Fruit fly (Drosophila melanogaster) whole organism, embryonic: ENCODE results near the gene MCTS1.
A peak's percentile ranks its signal among the peaks of the same experiment; 100 is the strongest.

Experiments used
- Abd-B ChIP-seq: fragments of 200-800 bp; sonication (Bioruptor generic); optimal IDR thresholded peaks from 2 replicates; lab custom pipeline; 2018; ENCODE audit warnings: missing biosample characterization, mild to moderate bottlenecking, missing genetic modification characterization, moderate library complexity
- Asciz ChIP-seq: fragments of 200-800 bp; sonication (Bioruptor generic); optimal IDR thresholded peaks from 2 replicates; lab custom pipeline; 2017; ENCODE audit warnings: missing biosample characterization, mild to moderate bottlenecking, missing genetic modification characterization, missing genetic modification reagents
- Blimp-1 ChIP-seq: fragments of 200-800 bp; sonication (Bioruptor generic); optimal IDR thresholded peaks from 3 replicates; lab custom pipeline; 2018; ENCODE audit warnings: missing biosample characterization, missing genetic modification characterization, mild to moderate bottlenecking, moderate library complexity, missing genetic modification reagents
- CG1024 ChIP-seq: fragments of 200-800 bp; sonication (Bioruptor generic); IDR thresholded peaks from 2 replicates; pipeline ENCODE4 v1.3.6; 2022; ENCODE audit warnings: missing biosample characterization, missing genetic modification characterization
- CG10431 ChIP-seq: fragments of 200-800 bp; sonication (Bioruptor generic); optimal IDR thresholded peaks from 3 replicates; lab custom pipeline; 2018; ENCODE audit warnings: missing biosample characterization, mild to moderate bottlenecking, missing genetic modification characterization
- CG10462 ChIP-seq: fragments of 200-800 bp; sonication (Bioruptor generic); optimal IDR thresholded peaks from 2 replicates; lab custom pipeline; 2016; ENCODE audit warnings: missing biosample characterization, missing genetic modification characterization
- CG11093 ChIP-seq: fragments of 200-800 bp; sonication (Bioruptor generic); IDR thresholded peaks from 3 replicates; pipeline ENCODE4 v1.3.6; 2022; ENCODE audit warnings: missing biosample characterization, missing genetic modification characterization
- CG12942 ChIP-seq: fragments of 200-800 bp; sonication (Bioruptor generic); optimal IDR thresholded peaks from 3 replicates; lab custom pipeline; 2016; ENCODE audit warnings: missing biosample characterization, missing genetic modification characterization
- CG13894 ChIP-seq: fragments of 200-800 bp; sonication (Bioruptor generic); optimal IDR thresholded peaks from 3 replicates; lab custom pipeline; 2018; ENCODE audit warnings: missing biosample characterization, mild to moderate bottlenecking, missing genetic modification characterization, moderate library complexity
- CG15269 ChIP-seq: fragments of 200-800 bp; sonication (Bioruptor generic); optimal IDR thresholded peaks from 2 replicates; lab custom pipeline; 2018; ENCODE audit warnings: missing biosample characterization, mild to moderate bottlenecking, missing genetic modification characterization, moderate library complexity
- CG16815 ChIP-seq: fragments of 200-800 bp; sonication (Bioruptor generic); optimal IDR thresholded peaks from 3 replicates; lab custom pipeline; 2017; ENCODE audit warnings: missing biosample characterization, mild to moderate bottlenecking, missing genetic modification characterization
- CG5953 ChIP-seq: fragments of 200-800 bp; sonication (Bioruptor generic); IDR thresholded peaks from 2 replicates; pipeline ENCODE4 v1.3.6; 2022; ENCODE audit warnings: missing biosample characterization, missing genetic modification characterization
- CG6813 ChIP-seq: fragments of 200-800 bp; sonication (Bioruptor generic); optimal IDR thresholded peaks from 2 replicates; lab custom pipeline; 2017; ENCODE audit warnings: missing biosample characterization, missing genetic modification characterization, mild to moderate bottlenecking, moderate library complexity, missing genetic modification reagents
- CG8388 ChIP-seq: fragments of 200-800 bp; sonication (Bioruptor generic); optimal IDR thresholded peaks from 2 replicates; lab custom pipeline; 2019; ENCODE audit warnings: missing biosample characterization, mild to moderate bottlenecking, missing genetic modification characterization, moderate library complexity
- CG8478 ChIP-seq: fragments of >200 bp; optimal IDR thresholded peaks from 2 replicates; lab custom pipeline; 2018
- CG8924 ChIP-seq: fragments of 200-800 bp; optimal IDR thresholded peaks from 3 replicates; lab custom pipeline; 2019; ENCODE audit warnings: missing biosample characterization, mild to moderate bottlenecking, missing genetic modification characterization, moderate library complexity
- Dbx ChIP-seq: fragments of 200-800 bp; sonication (Bioruptor generic); IDR thresholded peaks from 3 replicates; pipeline ENCODE4 v1.3.6; 2022; ENCODE audit warnings: missing biosample characterization, missing genetic modification characterization
- Drgx ChIP-seq: fragments of 200-800 bp; sonication (Bioruptor generic); IDR thresholded peaks from 2 replicates; pipeline ENCODE4 v1.3.6; 2022; ENCODE audit warnings: missing biosample characterization, missing genetic modification characterization
- HmgD ChIP-seq: fragments of 200-800 bp; sonication (Bioruptor generic); optimal IDR thresholded peaks from 3 replicates; lab custom pipeline; 2016; ENCODE audit warnings: missing biosample characterization, missing genetic modification characterization
- Hr3 ChIP-seq: fragments of 200-800 bp; sonication (Bioruptor generic); optimal IDR thresholded peaks from 3 replicates; lab custom pipeline; 2016; ENCODE audit warnings: missing biosample characterization, missing genetic modification characterization
- NFAT ChIP-seq: fragments of 200-800 bp; sonication (Bioruptor generic); IDR thresholded peaks from 2 replicates; pipeline ENCODE4 v1.3.6; 2022; ENCODE audit warnings: missing biosample characterization, missing genetic modification characterization
- Nf-YB ChIP-seq: fragments of 200-800 bp; sonication (Bioruptor generic); optimal IDR thresholded peaks from 3 replicates; lab custom pipeline; 2019; ENCODE audit warnings: missing biosample characterization, mild to moderate bottlenecking, missing genetic modification characterization, moderate library complexity
- Ptx1 ChIP-seq: fragments of 200-800 bp; sonication (Bioruptor generic); IDR thresholded peaks from 2 replicates; pipeline ENCODE4 v1.3.6; 2022; ENCODE audit warnings: missing biosample characterization, missing genetic modification characterization
- Rfx ChIP-seq: fragments of 200-800 bp; sonication (Bioruptor generic); IDR thresholded peaks from 2 replicates; pipeline ENCODE4 v1.3.6; 2022; ENCODE audit warnings: missing biosample characterization, missing genetic modification characterization
- Sox102F ChIP-seq: fragments of 200-800 bp; sonication (Bioruptor generic); optimal IDR thresholded peaks from 2 replicates; lab custom pipeline; 2018; ENCODE audit warnings: missing biosample characterization, mild to moderate bottlenecking, missing genetic modification characterization, moderate library complexity
- Taf1 ChIP-seq: fragments of 200-800 bp; sonication (Bioruptor generic); IDR thresholded peaks from 2 replicates; pipeline ENCODE4 v1.3.6; 2022; ENCODE audit warnings: missing biosample characterization, missing genetic modification characterization
- abd-A ChIP-seq: fragments of 200-800 bp; sonication (Bioruptor generic); optimal IDR thresholded peaks from 3 replicates; lab custom pipeline; 2019; ENCODE audit warnings: missing biosample characterization, mild to moderate bottlenecking, missing genetic modification characterization, moderate library complexity
- aop ChIP-seq: fragments of 200-800 bp; sonication (Bioruptor generic); IDR thresholded peaks from 2 replicates; pipeline ENCODE4 v1.3.6; 2022; ENCODE audit warnings: missing biosample characterization, missing genetic modification characterization
- bsh ChIP-seq, 2 experiments: fragments of 200-800 bp; sonication (Bioruptor generic); optimal IDR thresholded peaks; 2 replicates each; lab custom pipeline; 2017 to 2018; ENCODE audit warnings: mild to moderate bottlenecking in 2 of 2, missing biosample characterization in 2 of 2, missing genetic modification characterization in 2 of 2, moderate library complexity in 1 of 2
- btn ChIP-seq: fragments of 200-800 bp; sonication (Bioruptor generic); optimal IDR thresholded peaks from 2 replicates; lab custom pipeline; 2016; ENCODE audit warnings: missing biosample characterization, missing genetic modification characterization
- cg ChIP-seq: fragments of 200-800 bp; sonication (Bioruptor generic); optimal IDR thresholded peaks from 3 replicates; lab custom pipeline; 2019; ENCODE audit warnings: missing biosample characterization, mild to moderate bottlenecking, missing genetic modification characterization, moderate library complexity
- chif ChIP-seq, 2 experiments: fragments of 200-800 bp; sonication (Bioruptor generic); optimal IDR thresholded peaks; 3 replicates each; lab custom pipeline; 2016; ENCODE audit warnings: missing biosample characterization in 2 of 2, missing genetic modification characterization in 2 of 2
- dati ChIP-seq: fragments of 200-800 bp; sonication (Bioruptor generic); IDR thresholded peaks from 2 replicates; pipeline ENCODE4 v1.3.6; 2022; ENCODE audit warnings: missing biosample characterization, missing genetic modification characterization
- gem ChIP-seq: fragments of 200-800 bp; sonication (Bioruptor generic); optimal IDR thresholded peaks from 2 replicates; lab custom pipeline; 2019; ENCODE audit warnings: missing biosample characterization, mild to moderate bottlenecking, missing genetic modification characterization, moderate library complexity
- grau ChIP-seq: fragments of 200-800 bp; optimal IDR thresholded peaks from 3 replicates; lab custom pipeline; 2019; ENCODE audit warnings: missing biosample characterization, mild to moderate bottlenecking, missing genetic modification characterization, moderate library complexity
- grn ChIP-seq: fragments of 200-800 bp; sonication (Bioruptor generic); optimal IDR thresholded peaks from 3 replicates; lab custom pipeline; 2017; ENCODE audit warnings: missing biosample characterization, missing genetic modification characterization
- gsb-n ChIP-seq: fragments of 200-800 bp; sonication (Bioruptor generic); optimal IDR thresholded peaks from 3 replicates; lab custom pipeline; 2018; ENCODE audit warnings: missing biosample characterization, mild to moderate bottlenecking, missing genetic modification characterization
- ind ChIP-seq: fragments of 200-800 bp; sonication (Bioruptor generic); optimal IDR thresholded peaks from 3 replicates; lab custom pipeline; 2016; ENCODE audit warnings: missing biosample characterization, missing genetic modification characterization
- mld ChIP-seq: fragments of 200-800 bp; sonication (Bioruptor generic); IDR thresholded peaks from 3 replicates; pipeline ENCODE4 v1.3.6; 2022; ENCODE audit warnings: missing biosample characterization, missing genetic modification characterization; ENCODE audit not compliant: partially characterized antibody
- nerfin-1 ChIP-seq: fragments of 200-800 bp; sonication (Bioruptor generic); optimal IDR thresholded peaks from 3 replicates; lab custom pipeline; 2019; ENCODE audit warnings: missing biosample characterization, mild to moderate bottlenecking, missing genetic modification characterization, moderate library complexity
- nom ChIP-seq: fragments of 200-800 bp; sonication (Bioruptor generic); optimal IDR thresholded peaks from 2 replicates; lab custom pipeline; 2017; ENCODE audit warnings: missing biosample characterization, missing genetic modification characterization, mild to moderate bottlenecking, moderate library complexity, missing genetic modification reagents
- org-1 ChIP-seq: fragments of 200-800 bp; sonication (Bioruptor generic); optimal IDR thresholded peaks from 2 replicates; lab custom pipeline; 2017; ENCODE audit warnings: missing biosample characterization, missing genetic modification characterization
- pan ChIP-seq, 4 experiments: fragments of >200 bp in 3 of 4; fragments of 200-800 bp in 1 of 4; sonication (Bioruptor generic) in 1 of 4; optimal IDR thresholded peaks in 3 of 4; IDR thresholded peaks in 1 of 4; 2 replicates each; pipeline versions ENCODE4 v1.3.6 to Lab custom; 2017 to 2022; ENCODE audit warnings: missing biosample characterization in 2 of 4, missing genetic modification characterization in 2 of 4, mixed read lengths in 1 of 4
- prd ChIP-seq, 3 experiments: fragments of >200 bp in 2 of 3; fragments of 200-800 bp in 1 of 3; sonication (Bioruptor generic) in 1 of 3; optimal IDR thresholded peaks in 2 of 3; IDR thresholded peaks in 1 of 3; 2 replicates in 2 of 3; 3 replicates in 1 of 3; pipeline versions ENCODE4 v1.3.6 to Lab custom; 2017 to 2022; ENCODE audit warnings: missing biosample characterization in 1 of 3, missing genetic modification characterization in 1 of 3
- row ChIP-seq: fragments of 200-800 bp; sonication (Bioruptor generic); IDR thresholded peaks from 3 replicates; pipeline ENCODE4 v1.3.6; 2022; ENCODE audit warnings: missing biosample characterization, missing genetic modification characterization
- sd ChIP-seq: fragments of 200-800 bp; sonication (Bioruptor generic); optimal IDR thresholded peaks from 3 replicates; lab custom pipeline; 2018; ENCODE audit warnings: missing biosample characterization, mild to moderate bottlenecking, missing genetic modification characterization, moderate library complexity
- sens ChIP-seq: fragments of 200-800 bp; sonication (Bioruptor generic); peaks from one replicate; lab custom pipeline; 2016; ENCODE audit warnings: missing biosample characterization, missing genetic modification characterization
- sisA ChIP-seq: fragments of 200-800 bp; sonication (Bioruptor generic); IDR thresholded peaks from 2 replicates; pipeline ENCODE4 v1.3.6; 2022; ENCODE audit warnings: missing biosample characterization, missing genetic modification characterization
- zfh1 ChIP-seq: fragments of 200-800 bp; sonication (Bioruptor generic); IDR thresholded peaks from 3 replicates; pipeline ENCODE4 v1.3.6; 2022; ENCODE audit warnings: missing biosample characterization, missing genetic modification characterization

Gene MCTS1

DNA sequence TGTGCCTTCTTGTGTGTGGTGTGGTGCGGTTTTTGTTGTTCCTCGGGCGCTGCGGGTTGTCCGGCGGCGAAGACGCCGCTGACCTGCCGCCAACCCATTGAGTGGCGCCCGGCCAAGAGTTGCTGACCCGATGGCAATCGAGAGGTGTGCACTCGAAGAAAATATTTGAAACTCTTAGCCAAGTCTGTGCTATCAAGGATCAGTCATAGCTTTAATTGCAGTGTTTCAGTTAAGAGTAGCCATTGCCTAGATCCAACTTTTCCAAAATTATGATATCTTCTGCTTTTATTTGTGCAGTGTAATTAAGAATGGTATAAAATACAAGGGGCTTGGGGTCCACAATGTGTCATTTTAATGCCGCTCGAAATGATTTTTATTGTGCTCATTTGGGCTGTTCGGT, 13.1 kb upstream of the MCTS1 start (continued):
- TF ChIP-seq sens (peak; percentile 93), sd (tag; lab: Kevin White, UChicago) (no peak), Taf1 (no peak), zfh1 (peak; percentile 80), CG12942 (GFP tag; lab: Kevin White, UChicago) (peak; percentile 35), nerfin-1 (tag; lab: Kevin White, UChicago) (no peak), aop (GFP tag; lab: Robert Waterston, UW) (no peak), CG8478 (no peak), ind (GFP tag; lab: Kevin White, UChicago) (peak; percentile 31), CG16815 (GFP tag; lab: Kevin White, UChicago) (peak; percentile 61), CG8924 (peak; percentile 53), dati (GFP tag; lab: Robert Waterston, UW) (no peak), sisA (peak; percentile 57), btn (GFP tag; lab: Kevin White, UChicago) (peak; percentile 32), Asciz (GFP tag; lab: Kevin White, UChicago) (peak; percentile 2), Hr3 (GFP tag; lab: Kevin White, UChicago) (peak; percentile 39), org-1 (peak; percentile 28), Abd-B (GFP tag; lab: Kevin White, UChicago) (peak; percentile 35), CG1024 (GFP tag; lab: Robert Waterston, UW) (0 out of 2 replicates have a peak, but pooled peaks have one; percentile 45)

dm6 chrX:6027846-6028245, 9.8 kb upstream of the MCTS1 start:
- TF ChIP-seq gem (tag; lab: Kevin White, UChicago) (peak; percentile 10), cg (no peak), Sox102F (GFP tag; lab: Kevin White, UChicago) (peak; percentile 0), pan (optimal IDR thresholded peaks at IDR 0.05; lab: Kevin White, UChicago) (no peak), pan (GFP tag; optimal IDR thresholded peaks at IDR 0.05 in 1 of 2, IDR thresholded peaks at IDR 0.05 in 1 of 2) (peak in 1 of 2 experiments; percentile 25), bsh (GFP tag; optimal IDR thresholded peaks at IDR 0.05; lab: Kevin White, UChicago) (peak in 1 of 2 experiments; percentile 11), Blimp-1 (GFP tag; lab: Kevin White, UChicago) (no peak), Dbx (no peak), CG6813 (GFP tag; lab: Kevin White, UChicago) (no peak), row (GFP tag; lab: Robert Waterston, UW) (0 out of 3 replicates have a peak, but pooled peaks have one; percentile 15), nom (GFP tag; lab: Kevin White, UChicago) (peak; percentile 38), CG5953 (GFP tag; lab: Robert Waterston, UW) (no peak), sens (peak; percentile 49), Ptx1 (GFP tag; lab: Robert Waterston, UW) (0 out of 2 replicates have a peak, but pooled peaks have one; percentile 15), CG10462 (no peak), Drgx (GFP tag; lab: Robert Waterston, UW) (peak; percentile 79), prd (optimal IDR thresholded peaks at IDR 0.05; lab: Kevin White, UChicago) (no peak), prd (GFP tag; IDR thresholded peaks at IDR 0.05; lab: Robert Waterston, UW) (peak; percentile 38; the same call in 1 of the 3 replicates), CG11093 (GFP tag; lab: Robert Waterston, UW) (peak; percentile 11; the same call in 1 of the 3 replicates), CG8388 (peak; percentile 70)

DNA sequence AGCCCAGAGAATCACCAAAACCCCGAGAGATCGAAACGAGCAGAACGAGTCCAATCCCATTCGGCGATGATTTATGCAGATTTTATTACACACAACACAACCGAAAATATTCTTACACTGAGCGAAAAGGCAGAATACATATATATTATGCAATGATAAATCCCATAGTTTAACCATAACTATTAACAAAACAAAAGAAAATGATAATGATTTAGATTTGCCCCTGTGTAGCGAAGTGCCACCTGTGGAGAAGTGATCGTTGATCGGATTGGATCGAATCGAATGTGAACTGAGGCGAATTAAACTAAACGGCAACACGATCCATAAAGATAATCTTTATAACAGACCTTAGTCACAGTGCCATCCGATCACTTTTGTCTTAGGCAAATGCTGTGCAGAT, 8.7 kb upstream of the MCTS1 start:
- TF ChIP-seq CG10431 (GFP tag; lab: Kevin White, UChicago) (no peak), Nf-YB (GFP tag; lab: Kevin White, UChicago) (peak; percentile 10), NFAT (no peak), Rfx (peak; percentile 24; the same call in 1 of the 2 replicates), CG15269 (tag; lab: Kevin White, UChicago) (peak; percentile 63), HmgD (GFP tag; lab: Kevin White, UChicago) (no peak), mld (GFP tag; lab: Robert Waterston, UW) (no peak), CG13894 (peak; percentile 20), gsb-n (tag; lab: Kevin White, UChicago) (peak; percentile 47), chif (GFP tag; optimal IDR thresholded peaks at IDR 0.05; lab: Kevin White, UChicago) (no peak), grn (GFP tag; lab: Kevin White, UChicago) (peak; percentile 24), grau (no peak), sens (peak; percentile 56), abd-A (tag; lab: Kevin White, UChicago) (peak; percentile 49)
